Worm (Caenorhabditis elegans) whole organism, L4/young adult: ENCODE results near the gene H41C03.3.

ENCODE experiments used
- W03F9.2 ChIP-seq: fragments of 150-350 bp; optimal IDR thresholded peaks from 2 replicates; lab custom pipeline; 2014; ENCODE audit warnings: missing biosample characterization, missing genetic modification characterization
- dao-5 ChIP-seq: sonication (generic microtip); optimal IDR thresholded peaks from 2 replicates; lab custom pipeline; 2016; ENCODE audit warnings: missing genotype, missing genetic modification characterization, moderate library complexity, missing compliant biosample characterization
- him-1 ChIP-seq: sonication (generic microtip); optimal IDR thresholded peaks from 2 replicates; lab custom pipeline; 2016; ENCODE audit warnings: missing genotype, missing genetic modification reagents, missing genetic modification characterization, missing compliant biosample characterization

ce11 chrII:5871508-5871907 lies 25.9 kb downstream of the H41C03.3 start:
- no peak for TF ChIP-seq him-1 (tag; lab: Kevin White, UChicago)
- no peak for TF ChIP-seq W03F9.2
- no peak for TF ChIP-seq dao-5 (tag; lab: Kevin White, UChicago)
